Comparison of ENCODE assay signal across 5 fruit fly cellular contexts in genomic region chr3R:26258955-26259354, dm6.
TF ChIP-seq lines count a peak whose summit lies in the region.

No protein-coding gene starts in this region.

- no peak for TF ChIP-seq CTCF in whole organism, embryonic (GFP tag; optimal IDR thresholded peaks at IDR 0.05; lab: Kevin White, UChicago)

TF ChIP-seq in whole organism, adult, 20 proteins besides CTCF, POLR2A, EP300 and RAD21:
- peak; percentile 61 for TF ChIP-seq CG7045 (GFP tag; optimal IDR thresholded peaks at IDR 0.05; lab: Kevin White, UChicago)
- TF ChIP-seq cic (GFP tag; optimal IDR thresholded peaks at IDR 0.05; lab: Kevin White, UChicago), result peak; percentile 58
- TF ChIP-seq CG12768 (GFP tag; optimal IDR thresholded peaks at IDR 0.05; lab: Kevin White, UChicago), result peak; percentile 66
- TF ChIP-seq CG5204 (GFP tag; optimal IDR thresholded peaks at IDR 0.05; lab: Kevin White, UChicago), result no peak
- TF ChIP-seq tj (GFP tag; optimal IDR thresholded peaks at IDR 0.05; lab: Kevin White, UChicago), result no peak
- TF ChIP-seq cnc (optimal IDR thresholded peaks at IDR 0.05; lab: Kevin White, UChicago), result no peak
- TF ChIP-seq pad (GFP tag; optimal IDR thresholded peaks at IDR 0.05; lab: Kevin White, UChicago), result no peak
- peak; percentile 14 for TF ChIP-seq Clk (GFP tag; optimal IDR thresholded peaks at IDR 0.05; lab: Kevin White, UChicago)
- no peak for TF ChIP-seq Hr96 (GFP tag; optimal IDR thresholded peaks at IDR 0.05; lab: Kevin White, UChicago)
- TF ChIP-seq kay (GFP tag; lab: Kevin White, UChicago; ENCODE audit: borderline replicate concordance), result no peak
- no peak for TF ChIP-seq CG7101 (tag; optimal IDR thresholded peaks at IDR 0.05; lab: Kevin White, UChicago)
- TF ChIP-seq CG33017 (tag; optimal IDR thresholded peaks at IDR 0.05; lab: Kevin White, UChicago), result no peak

TF ChIP-seq in whole organism, embryonic, 481 proteins besides CTCF, POLR2A, EP300 and RAD21 (continues in another document):
- TF ChIP-seq pita (GFP tag; optimal IDR thresholded peaks at IDR 0.05; lab: Kevin White, UChicago), result no peak
- TF ChIP-seq Adf1 (GFP tag; IDR thresholded peaks at IDR 0.05; lab: Robert Waterston, UW), result peak; percentile 98
- TF ChIP-seq CG10321 (GFP tag; IDR thresholded peaks at IDR 0.05; lab: Robert Waterston, UW), result peak; percentile 71
- TF ChIP-seq CG10462 (GFP tag; optimal IDR thresholded peaks at IDR 0.05; lab: Kevin White, UChicago), result no peak
- no peak for TF ChIP-seq psq (GFP tag; optimal IDR thresholded peaks at IDR 0.05; lab: Kevin White, UChicago)
- TF ChIP-seq Blimp-1 (GFP tag; optimal IDR thresholded peaks at IDR 0.05; lab: Kevin White, UChicago), result peak; percentile 99
- peak; percentile 53 for TF ChIP-seq cad (GFP tag; optimal IDR thresholded peaks at IDR 0.05; lab: Kevin White, UChicago)
- no peak for TF ChIP-seq D (optimal IDR thresholded peaks at IDR 0.05; lab: Kevin White, UChicago)
- TF ChIP-seq D (GFP tag; optimal IDR thresholded peaks at IDR 0.05; lab: Kevin White, UChicago), result no peak
- peak; percentile 50; the same call in 1 of the 3 replicates for TF ChIP-seq ci (GFP tag; IDR thresholded peaks at IDR 0.05; lab: Robert Waterston, UW)
- no peak for TF ChIP-seq phol (tag; optimal IDR thresholded peaks at IDR 0.05; lab: Kevin White, UChicago)
- peak in 1 of 2 experiments; percentile 20 for TF ChIP-seq Hr51 (GFP tag; optimal IDR thresholded peaks at IDR 0.05; lab: Kevin White, UChicago)
- peak; percentile 5 for TF ChIP-seq CG15514 (GFP tag; optimal IDR thresholded peaks at IDR 0.05; lab: Kevin White, UChicago)
- TF ChIP-seq CG2199 (GFP tag; IDR thresholded peaks at IDR 0.05; lab: Robert Waterston, UW), result peak; percentile 68; the same call in 1 of the 3 replicates
- TF ChIP-seq vvl (GFP tag; IDR thresholded peaks at IDR 0.05; lab: Robert Waterston, UW), result peak; percentile 25; the same call in 1 of the 2 replicates
- peak in 1 of 2 experiments; percentile 99 for TF ChIP-seq Pdp1 (GFP tag; optimal IDR thresholded peaks at IDR 0.05; lab: Kevin White, UChicago)
- peak; percentile 31 for TF ChIP-seq pros (GFP tag; optimal IDR thresholded peaks at IDR 0.05; lab: Kevin White, UChicago)
- TF ChIP-seq Med (GFP tag; lab: Kevin White, UChicago), result peak; percentile 77
- peak; percentile 61 for TF ChIP-seq Deaf1 (tag; optimal IDR thresholded peaks at IDR 0.05; lab: Kevin White, UChicago)
- peak; percentile 99 for TF ChIP-seq ERR (GFP tag; optimal IDR thresholded peaks at IDR 0.05; lab: Kevin White, UChicago)

TF ChIP-seq in whole organism, prepupa, 60 proteins besides CTCF, POLR2A, EP300 and RAD21:
- TF ChIP-seq ss (GFP tag; optimal IDR thresholded peaks at IDR 0.05; lab: Kevin White, UChicago), result peak; percentile 48 to 55
- peak; percentile 48 for TF ChIP-seq Eip78C (GFP tag; lab: Kevin White, UChicago)
- TF ChIP-seq CG10669 (GFP tag; optimal IDR thresholded peaks at IDR 0.05; lab: Kevin White, UChicago), result peak; percentile 3
- TF ChIP-seq spab (GFP tag; optimal IDR thresholded peaks at IDR 0.05; lab: Kevin White, UChicago), result peak; percentile 24
- no peak for TF ChIP-seq CG6854 (GFP tag; optimal IDR thresholded peaks at IDR 0.05; lab: Kevin White, UChicago)
- TF ChIP-seq eg (GFP tag; IDR thresholded peaks at IDR 0.05; lab: Robert Waterston, UW), result peak; percentile 14; the same call in 1 of the 3 replicates
- peak; percentile 28 for TF ChIP-seq CG6808 (GFP tag; optimal IDR thresholded peaks at IDR 0.05; lab: Kevin White, UChicago)
- peak; percentile 78 for TF ChIP-seq svp (GFP tag; lab: Kevin White, UChicago)
- no peak for TF ChIP-seq fd59A (GFP tag; optimal IDR thresholded peaks at IDR 0.05; lab: Kevin White, UChicago)
- TF ChIP-seq vri (GFP tag; optimal IDR thresholded peaks at IDR 0.05; lab: Kevin White, UChicago), result peak; percentile 83
- TF ChIP-seq Eip75B (GFP tag; optimal IDR thresholded peaks at IDR 0.05; lab: Kevin White, UChicago), result peak; percentile 52
- peak; percentile 16 for TF ChIP-seq CG16779 (tag; optimal IDR thresholded peaks at IDR 0.05; lab: Kevin White, UChicago)
- no peak for TF ChIP-seq CG11294 (GFP tag; IDR thresholded peaks at IDR 0.05; lab: Robert Waterston, UW)
- peak; percentile 95 for TF ChIP-seq Blimp-1 (GFP tag; optimal IDR thresholded peaks at IDR 0.05; lab: Kevin White, UChicago)
- TF ChIP-seq CG10631 (GFP tag; optimal IDR thresholded peaks at IDR 0.05; lab: Kevin White, UChicago), result no peak
- no peak for TF ChIP-seq Met (GFP tag; optimal IDR thresholded peaks at IDR 0.05; lab: Kevin White, UChicago)

TF ChIP-seq in whole organism, pupa, 21 proteins besides CTCF, POLR2A, EP300 and RAD21:
- TF ChIP-seq CG13204 (GFP tag; optimal IDR thresholded peaks at IDR 0.05; lab: Kevin White, UChicago) (no peak), gl (tag; optimal IDR thresholded peaks at IDR 0.05; lab: Kevin White, UChicago) (peak; percentile 60), CG14655 (GFP tag; optimal IDR thresholded peaks at IDR 0.05; lab: Kevin White, UChicago) (peak; percentile 58), rn (GFP tag; IDR thresholded peaks at IDR 0.05; lab: Robert Waterston, UW) (no peak), CG10348 (GFP tag; IDR thresholded peaks at IDR 0.05; lab: Robert Waterston, UW) (no peak), CG8159 (tag; optimal IDR thresholded peaks at IDR 0.05; lab: Kevin White, UChicago) (peak; percentile 19), CG4496 (GFP tag; IDR thresholded peaks at IDR 0.05; lab: Robert Waterston, UW) (0 out of 3 replicates have a peak, but pooled peaks have one; percentile 14), CG8301 (tag; optimal IDR thresholded peaks at IDR 0.05; lab: Kevin White, UChicago) (peak; percentile 13), CG34367 (tag; optimal IDR thresholded peaks at IDR 0.05; lab: Kevin White, UChicago) (peak; percentile 22), CG32121 (GFP tag; IDR thresholded peaks at IDR 0.05; lab: Robert Waterston, UW) (0 out of 2 replicates have a peak, but pooled peaks have one; percentile 9)

TF ChIP-seq in whole organism, wandering third instar larva, 38 proteins besides CTCF, POLR2A, EP300 and RAD21:
- TF ChIP-seq woc (GFP tag; optimal IDR thresholded peaks at IDR 0.05; lab: Kevin White, UChicago) (peak; percentile 2), dmrt93B (GFP tag; optimal IDR thresholded peaks at IDR 0.05; lab: Kevin White, UChicago) (no peak)
